Worm (Caenorhabditis elegans): ENCODE data around the gene Y37E11B.1.

DNA sequence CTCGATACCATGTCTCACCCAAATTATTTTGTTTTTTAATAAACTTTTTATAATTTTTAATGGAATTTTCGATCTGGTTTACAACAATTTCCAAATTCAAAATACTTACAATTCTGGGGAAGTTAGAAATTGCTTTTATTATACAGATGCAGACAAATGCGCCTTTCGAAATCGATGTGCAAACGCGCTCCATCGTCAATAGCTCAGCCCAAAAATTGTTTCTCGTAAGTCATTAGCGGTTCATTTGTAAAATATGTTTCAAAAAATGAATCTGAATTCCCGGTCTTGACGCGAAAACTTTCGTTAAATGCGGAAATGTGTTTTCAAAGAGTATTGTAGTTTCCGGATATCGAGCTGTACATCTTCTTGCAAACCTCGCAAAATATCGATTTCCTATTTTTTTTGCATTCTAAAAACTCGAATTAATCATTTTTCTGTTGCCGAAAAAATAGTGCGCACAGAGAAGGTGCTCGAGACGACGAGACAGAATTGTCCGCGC lies at the start of gene Y37E11B.1:
- no peak for TF ChIP-seq nhr-11 (tag; optimal IDR thresholded peaks at IDR 0.05)
- no peak for TF ChIP-seq unc-3 (GFP tag; conservative IDR thresholded peaks at IDR 0.05)
- no peak for TF ChIP-seq unc-3 (tag; optimal IDR thresholded peaks at IDR 0.05)
- no peak for TF ChIP-seq F13H6.1 (tag; optimal IDR thresholded peaks at IDR 0.05)
- no peak for TF ChIP-seq ama-1 (optimal IDR thresholded peaks at IDR 0.05)
- no peak for TF ChIP-seq ets-4 (tag; optimal IDR thresholded peaks at IDR 0.05)
- no peak for TF ChIP-seq ceh-34 (tag; optimal IDR thresholded peaks at IDR 0.05)
- no peak for TF ChIP-seq sox-4 (tag; optimal IDR thresholded peaks at IDR 0.05)
- TF ChIP-seq tbx-7 (tag; optimal IDR thresholded peaks at IDR 0.05): no peak
- TF ChIP-seq mec-3 (tag; optimal IDR thresholded peaks at IDR 0.05; ENCODE audit: borderline replicate concordance): no peak
- TF ChIP-seq lim-6 (tag; optimal IDR thresholded peaks at IDR 0.05): no peak
- TF ChIP-seq che-1 (tag; optimal IDR thresholded peaks at IDR 0.05): no peak
